Worm (Caenorhabditis elegans) whole organism, dauer: ENCODE results near the gene R02E4.2.

ENCODE experiments used
- unc-62 ChIP-seq: sonication (generic microtip); optimal IDR thresholded peaks from 2 replicates; lab custom pipeline; 2017; ENCODE audit warnings: missing biosample characterization, missing genetic modification reagents, missing genetic modification characterization

R02E4.2 gene

DNA sequence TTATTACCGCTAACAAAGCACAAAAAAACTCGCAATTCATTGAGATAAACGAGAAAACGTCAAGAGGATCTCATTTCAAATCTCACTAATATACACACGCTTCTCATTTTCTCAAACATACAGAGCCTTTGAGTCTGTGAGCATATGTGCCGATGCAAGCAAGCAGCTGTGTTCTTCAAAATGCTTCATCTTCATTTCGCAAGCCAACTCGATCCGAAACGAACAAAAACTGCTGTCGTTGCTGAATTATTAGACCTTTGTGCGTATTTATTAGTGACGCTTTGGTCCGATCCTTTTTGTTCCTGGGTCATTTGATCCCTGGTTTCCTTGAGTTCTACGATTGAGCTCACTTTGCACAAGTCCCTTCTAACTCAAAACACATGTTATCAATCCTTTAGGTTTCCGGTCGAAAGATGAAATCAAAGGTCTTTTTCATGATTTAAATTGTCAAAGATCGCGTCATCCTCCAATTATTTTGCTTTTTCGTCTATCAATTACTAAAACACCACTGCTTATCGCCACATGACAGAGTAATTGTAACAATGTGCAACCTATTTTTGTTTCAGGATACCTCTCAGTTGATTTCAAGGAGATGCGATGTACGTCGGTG is at the start of gene R02E4.2:
R02E4.2 (plus strand) TSS at position 560 of the 610 bp plus-strand sequence.
- no peak for TF ChIP-seq unc-62

DNA sequence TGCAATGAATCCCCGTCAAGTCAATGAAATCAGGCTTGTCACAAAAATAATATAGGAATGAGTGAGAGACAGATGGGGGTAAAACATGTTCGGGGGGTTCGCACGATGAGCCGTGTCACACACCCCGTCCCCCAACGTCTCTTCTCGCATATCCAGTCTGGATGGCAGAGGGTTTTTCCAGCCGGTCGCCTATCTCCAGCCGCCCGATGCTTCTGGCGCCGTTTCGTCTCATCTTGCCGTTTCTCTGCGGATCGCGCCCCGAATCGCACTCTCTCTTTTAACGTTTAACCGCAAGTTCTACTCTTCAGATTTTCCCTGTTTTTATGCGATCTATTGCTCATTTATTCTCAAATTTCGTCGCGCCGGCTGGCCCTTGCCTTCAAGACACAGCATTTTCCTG is 45.3 kb upstream of the R02E4.2 start:
- TF ChIP-seq unc-62, result no peak

DNA sequence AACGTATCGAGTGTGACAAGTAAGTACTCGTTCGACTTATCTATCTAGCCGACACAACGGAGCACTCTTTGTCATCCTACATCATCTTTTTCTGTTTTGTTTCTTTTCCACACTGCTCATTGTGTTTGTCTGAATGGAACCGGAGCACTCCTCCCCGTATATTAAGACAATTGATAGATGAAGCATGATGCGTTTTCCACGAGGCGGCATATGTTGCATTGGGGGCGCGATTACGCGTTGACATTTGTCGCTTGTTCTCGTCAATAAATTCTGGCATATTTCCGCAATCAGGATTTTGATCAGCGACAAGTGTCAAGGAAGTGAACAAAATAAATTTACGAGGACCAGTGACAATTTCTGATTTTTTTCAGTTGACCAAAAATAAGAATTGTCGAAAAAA is 39.1 kb upstream of the R02E4.2 start:
- no peak for TF ChIP-seq unc-62

DNA sequence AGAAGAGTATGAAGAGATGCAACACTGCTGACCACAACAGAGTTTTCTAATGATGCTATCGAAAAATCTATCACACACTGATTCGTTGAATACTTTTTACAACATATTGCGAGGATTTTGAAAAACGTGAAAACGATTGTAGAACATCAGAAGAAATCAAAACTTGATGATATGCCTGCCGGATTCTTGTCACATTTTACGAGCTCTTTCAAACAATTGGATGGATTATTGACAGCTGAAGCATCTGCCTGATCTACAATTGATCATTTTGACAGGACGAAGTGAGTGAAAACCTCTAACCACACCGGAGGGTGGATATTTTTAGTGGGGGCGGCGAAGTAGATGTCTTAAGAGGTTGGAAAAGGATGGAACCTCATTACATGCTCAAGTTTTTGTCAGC is 34.8 kb upstream of the R02E4.2 start:
- no peak for TF ChIP-seq unc-62

DNA sequence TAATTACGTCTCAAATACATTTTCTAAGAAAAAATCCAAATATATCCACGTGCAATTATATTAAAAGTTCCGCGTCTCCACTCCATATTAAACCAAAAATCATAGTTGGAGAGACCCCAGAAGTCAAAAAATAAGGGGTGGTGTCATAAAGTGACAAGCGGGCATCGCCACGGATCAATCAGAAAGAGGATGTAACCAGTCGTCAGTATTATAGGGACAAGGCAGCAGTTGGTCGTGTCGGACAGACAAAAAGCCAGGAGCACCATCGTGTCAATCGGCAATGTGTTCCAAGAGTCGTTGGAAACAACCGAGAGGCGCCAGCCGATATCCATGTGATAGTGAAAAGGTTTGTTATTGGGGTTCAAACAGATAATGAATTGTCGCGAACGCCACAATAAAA is 31.3 kb upstream of the R02E4.2 start:
- TF ChIP-seq unc-62, result no peak

DNA sequence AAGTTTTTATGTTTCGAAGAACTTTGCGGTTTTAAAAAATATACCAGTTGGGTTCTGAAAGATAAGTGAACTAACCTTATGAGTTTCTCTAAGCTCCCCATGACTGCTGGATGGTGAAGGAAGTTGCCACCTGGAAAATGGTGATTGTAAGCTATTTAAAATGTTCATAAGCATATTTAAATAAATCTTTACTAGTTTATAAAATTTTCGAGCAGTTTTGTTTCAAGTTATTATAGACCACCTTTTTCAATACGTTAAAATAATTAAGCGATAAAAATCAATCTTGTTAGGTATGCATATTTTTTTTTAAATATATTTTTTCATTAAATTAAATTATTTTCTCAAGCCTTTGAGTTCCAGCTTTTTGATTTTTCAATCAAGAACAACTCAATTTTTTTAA is 28.0 kb upstream of the R02E4.2 start, which contains the start of gene T06F4.1:
T06F4.1 (minus strand) TSS at position 101 of the 400 bp plus-strand sequence.
- TF ChIP-seq unc-62, result no peak

DNA sequence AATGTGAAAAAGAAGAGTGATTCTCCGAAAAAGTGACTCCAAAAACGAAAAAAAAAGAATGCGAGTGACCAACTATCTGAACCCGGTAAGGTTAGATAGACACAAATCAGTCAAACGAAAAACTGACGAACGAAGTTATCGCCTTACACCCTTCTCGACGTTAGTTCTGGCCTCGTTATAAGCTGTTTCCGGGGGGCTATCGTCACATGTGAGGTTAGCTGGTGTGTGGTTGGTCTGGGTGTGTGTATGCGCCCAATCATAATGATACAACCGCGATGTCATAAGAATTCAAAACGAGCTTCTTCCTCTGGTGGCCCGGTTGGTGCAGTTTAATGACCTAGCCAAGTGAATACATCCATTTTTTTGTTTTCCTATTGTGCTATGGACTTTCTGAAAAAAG is 21.8 kb upstream of the R02E4.2 start:
- no peak for TF ChIP-seq unc-62

DNA sequence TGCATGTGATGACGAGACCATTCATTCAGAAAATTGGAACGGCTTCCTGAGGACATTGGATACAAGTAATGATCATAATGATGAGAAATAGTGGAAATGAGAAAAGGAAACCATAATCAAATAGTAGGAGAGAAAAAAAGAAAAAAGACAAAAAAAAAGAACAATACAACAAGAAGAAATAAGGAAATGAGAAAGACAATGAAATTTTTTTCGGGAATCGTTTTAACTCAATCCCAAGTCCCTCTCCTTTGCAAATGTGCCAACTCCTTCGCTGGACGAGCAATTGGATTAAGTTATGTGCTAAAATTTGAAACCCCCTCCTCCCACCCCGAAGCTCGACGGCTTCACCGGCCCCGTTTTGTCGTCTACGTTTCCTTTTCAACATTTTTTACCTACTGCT is 18.3 kb upstream of the R02E4.2 start:
- TF ChIP-seq unc-62, result no peak

DNA sequence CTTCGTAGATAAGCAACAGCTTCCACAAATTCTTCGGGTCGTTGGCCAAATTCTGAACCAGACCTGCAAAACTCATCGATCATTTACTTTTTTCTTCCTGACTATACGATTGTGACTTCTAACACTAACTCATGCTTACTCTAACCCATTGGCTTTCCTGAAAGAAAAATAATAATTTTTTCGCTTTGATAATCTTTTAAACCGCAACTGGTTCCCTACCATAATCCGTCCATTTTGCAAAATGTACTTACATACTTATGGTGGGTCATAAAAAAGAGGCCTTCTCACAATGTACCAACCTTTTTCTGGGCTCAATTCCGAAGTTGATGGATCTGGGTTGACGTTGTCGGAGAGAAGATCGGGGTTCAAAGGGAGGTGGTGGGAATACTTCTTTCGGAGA is 12.3 kb upstream of the R02E4.2 start:
- TF ChIP-seq unc-62, result no peak

DNA sequence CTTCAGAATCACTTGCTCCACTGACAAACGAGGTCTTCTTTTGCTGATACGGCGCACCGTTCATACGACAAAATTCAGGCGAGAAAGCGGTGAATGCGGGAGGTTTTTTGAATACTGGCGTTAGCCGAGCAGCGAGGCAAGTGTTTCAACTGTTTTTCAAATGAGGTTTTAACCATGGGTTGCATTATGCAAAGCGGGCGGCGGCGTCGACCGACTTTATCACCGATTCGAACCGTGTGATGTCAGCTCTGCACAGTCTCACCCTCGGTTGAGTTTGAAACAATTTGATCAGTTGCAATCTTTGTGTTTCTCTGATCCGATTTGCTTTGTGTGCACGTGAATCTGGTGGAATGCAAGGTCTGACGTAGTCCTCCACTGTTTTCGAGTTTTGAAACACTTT is 6.8 kb upstream of the R02E4.2 start, which contains the start of gene clh-4:
clh-4 (minus strand) TSS at position 101 of the 400 bp plus-strand sequence.
- TF ChIP-seq unc-62, result no peak

DNA sequence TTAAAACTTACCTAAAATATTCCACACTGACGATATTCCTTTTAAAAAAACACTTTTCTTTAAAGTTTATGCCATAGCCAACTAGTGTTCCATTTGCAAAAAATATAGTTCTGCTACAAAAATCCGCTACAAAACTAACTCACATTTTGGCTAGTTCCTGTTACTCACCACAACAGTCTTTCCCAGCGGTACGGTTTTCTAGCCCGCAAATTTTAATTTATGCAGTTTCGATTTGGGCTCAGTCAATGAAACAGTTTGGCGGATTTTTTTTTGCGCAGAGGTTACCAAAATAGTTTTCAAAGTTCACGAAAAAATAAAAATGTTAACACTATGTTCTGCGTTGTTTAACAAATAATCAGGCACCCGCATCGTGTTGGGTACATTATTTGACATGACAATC is 6.0 kb upstream of the R02E4.2 start:
- no peak for TF ChIP-seq unc-62

DNA sequence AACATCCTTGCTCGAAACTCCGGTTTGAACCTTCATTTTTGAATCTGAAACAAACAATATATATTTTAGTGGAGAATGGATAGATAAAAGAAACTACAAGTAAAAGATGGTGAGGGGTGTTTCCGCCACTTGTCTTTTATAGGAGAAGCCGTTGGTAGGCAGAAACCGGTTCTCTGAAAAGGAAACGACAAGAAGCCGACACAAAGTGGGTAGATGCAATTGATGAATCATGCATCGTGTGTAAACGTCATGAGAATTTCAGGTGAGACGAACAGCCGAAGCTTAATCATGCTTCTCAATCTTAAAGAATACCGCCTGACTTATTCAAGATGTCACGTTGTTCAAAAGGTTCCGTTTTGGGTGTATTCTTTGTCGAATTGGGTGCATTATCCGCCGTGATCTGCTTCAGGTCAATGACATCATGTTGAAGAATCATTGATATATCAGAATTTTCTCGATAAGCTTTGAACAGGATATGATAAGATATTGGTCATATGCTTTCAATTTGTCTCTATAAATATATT is 5.1 kb upstream of the R02E4.2 start, which contains the start of gene R02E4.3:
R02E4.3 (minus strand) TSS at position 51 of the 524 bp plus-strand sequence.
- TF ChIP-seq unc-62, result no peak

DNA sequence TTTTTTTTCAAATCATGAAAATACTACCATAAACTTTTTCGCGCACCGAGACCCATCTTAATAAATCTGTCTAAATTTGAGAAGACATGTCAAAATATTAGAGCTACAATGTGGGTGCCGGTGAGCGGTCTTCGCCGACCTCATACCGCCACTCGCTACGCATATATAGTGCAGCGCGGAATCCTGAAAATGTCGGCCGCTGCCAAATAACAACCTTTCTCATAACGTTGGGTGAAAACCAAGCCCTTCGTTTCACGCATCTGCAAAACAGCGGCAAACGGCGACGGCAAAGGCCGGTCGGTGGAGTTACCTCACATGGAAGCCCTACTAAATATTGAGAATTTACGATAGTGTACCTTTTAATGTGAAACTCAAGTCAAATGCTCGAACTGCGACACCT is 4.2 kb upstream of the R02E4.2 start:
- no peak for TF ChIP-seq unc-62

DNA sequence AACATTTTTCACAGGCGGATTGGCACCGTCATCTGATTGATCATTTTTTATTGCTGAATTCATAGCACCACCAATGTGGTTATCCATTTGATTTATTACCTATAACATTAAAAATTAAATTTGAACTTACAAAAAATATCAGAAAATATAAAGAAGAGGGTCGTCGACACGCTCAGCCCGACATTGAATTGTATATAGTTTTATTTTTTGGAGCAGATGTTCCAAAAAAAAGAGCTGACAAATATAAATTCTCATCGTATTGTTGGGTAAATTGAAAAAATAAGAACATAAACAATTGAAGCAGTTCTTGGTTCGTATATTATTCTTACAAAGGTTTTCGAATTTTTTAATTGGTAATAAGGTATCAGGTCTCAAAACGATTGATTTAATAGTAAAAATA is 2.8 kb upstream of the R02E4.2 start, which contains the start of gene R02E4.1:
R02E4.1 (minus strand) TSS at position 101 of the 400 bp plus-strand sequence.
- no peak for TF ChIP-seq unc-62

DNA sequence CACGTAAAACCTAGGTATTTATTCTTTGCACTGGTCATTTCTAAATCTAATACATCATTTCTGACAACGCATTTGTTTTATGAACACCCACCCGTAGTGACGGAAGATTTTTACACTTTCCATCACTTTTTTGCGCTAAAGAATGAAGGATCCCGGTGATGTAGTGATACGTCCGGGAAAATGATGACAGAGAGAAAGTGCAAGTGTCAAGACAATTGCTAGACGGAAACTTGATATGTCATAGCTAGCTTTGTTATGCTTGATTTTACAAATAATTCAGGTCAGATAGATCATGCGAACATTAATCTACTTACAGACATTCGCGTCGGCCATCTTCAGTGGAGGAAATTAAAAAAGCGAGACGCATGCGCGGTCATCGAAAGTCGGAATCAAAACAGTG is 2.7 kb downstream of the R02E4.2 start:
- no peak for TF ChIP-seq unc-62

DNA sequence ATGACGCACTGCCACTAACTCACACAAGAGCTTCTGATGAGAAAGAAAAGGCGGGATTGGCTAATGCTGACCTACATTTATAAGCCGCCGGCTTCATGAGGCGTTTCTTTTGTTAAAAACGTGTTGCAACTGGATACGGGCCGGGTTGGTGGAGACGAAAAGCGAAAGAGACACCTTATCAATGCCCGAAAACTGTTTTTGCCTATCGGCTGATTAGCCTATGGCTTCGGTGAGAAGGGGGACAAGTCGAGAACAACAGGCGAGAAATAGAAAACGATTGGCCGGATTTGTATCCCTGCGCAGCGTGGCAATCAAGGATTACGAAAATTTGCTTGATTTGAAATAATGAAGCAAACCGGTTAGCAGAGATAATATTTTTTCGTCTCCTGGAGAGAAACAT is 4.2 kb downstream of the R02E4.2 start, which contains the start of gene F09F9.2:
F09F9.2 (minus strand) TSS at position 25 of the 400 bp plus-strand sequence.
- no peak for TF ChIP-seq unc-62

DNA sequence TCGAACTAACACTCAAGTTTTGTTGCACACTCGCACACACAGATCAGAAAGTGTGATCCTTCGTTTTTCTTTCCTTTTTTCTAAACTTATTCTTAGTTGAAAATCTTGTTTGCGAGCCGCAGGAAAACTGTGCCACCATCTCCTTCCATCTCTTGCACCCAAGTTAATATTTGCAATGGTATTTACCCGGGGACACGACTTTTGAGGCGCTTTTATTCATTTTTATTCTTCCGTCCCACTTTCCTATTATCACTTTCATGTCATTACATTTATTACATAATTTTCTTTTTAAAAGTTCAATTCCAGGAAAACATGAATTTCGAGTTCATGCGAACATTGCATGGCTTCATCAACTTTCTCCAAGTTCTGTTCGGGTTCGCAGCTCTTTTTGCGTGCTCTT is 7.8 kb downstream of the R02E4.2 start, which contains the start of gene F09F9.1:
F09F9.1 (plus strand) TSS at position 301 of the 400 bp plus-strand sequence.
- TF ChIP-seq unc-62, result no peak

DNA sequence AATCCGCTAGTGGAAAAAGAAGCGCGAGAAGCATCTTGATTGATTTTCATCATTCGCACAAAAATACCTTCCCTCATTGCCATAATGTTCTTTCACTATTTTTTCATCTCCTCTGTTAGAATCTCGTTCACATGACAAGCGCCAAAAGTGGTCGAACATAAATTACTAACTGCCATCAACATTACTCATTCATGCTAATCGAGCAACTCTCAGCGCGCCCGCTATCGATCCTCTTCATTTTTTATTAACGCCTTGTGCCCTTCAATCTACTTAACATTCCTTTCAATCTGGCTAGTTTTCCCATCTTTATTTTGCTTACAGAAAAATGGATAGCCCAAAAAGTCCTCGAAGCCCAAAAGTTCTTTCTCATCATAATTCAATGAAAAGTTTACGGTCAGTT is 10.4 kb downstream of the R02E4.2 start, which contains the start of gene F09F9.5:
F09F9.5 (plus strand) TSS at position 301 of the 400 bp plus-strand sequence.
- TF ChIP-seq unc-62, result no peak
